Worm (Caenorhabditis elegans): ENCODE data around the gene C47E12.9.

Gene C47E12.9

ce11 chrIV:9974392-9974791 lies at the start of gene C47E12.9:
Gene C47E12.9 (plus strand): TSS chrIV:9974692.
- no peak for TF ChIP-seq hnd-1 (tag; optimal IDR thresholded peaks at IDR 0.05)
- TF ChIP-seq F13C5.2 (tag; optimal IDR thresholded peaks at IDR 0.05), result no peak
- TF ChIP-seq flt-1 (GFP tag; IDR thresholded peaks at IDR 0.05), result no peak
- TF ChIP-seq hmg-4 (GFP tag; optimal IDR thresholded peaks at IDR 0.05), result no peak
- no peak for TF ChIP-seq tbx-37 (GFP tag; conservative IDR thresholded peaks at IDR 0.05)
- TF ChIP-seq ceh-36 (tag; optimal IDR thresholded peaks at IDR 0.05), result no peak
- no peak for TF ChIP-seq scrt-1 (GFP tag; IDR thresholded peaks at IDR 0.05)
- TF ChIP-seq ets-7 (tag; optimal IDR thresholded peaks at IDR 0.05), result no peak
- TF ChIP-seq B0310.2 (tag; optimal IDR thresholded peaks at IDR 0.05), result no peak
- TF ChIP-seq ama-1 (optimal IDR thresholded peaks at IDR 0.05), result no peak
- TF ChIP-seq tbx-11 (GFP tag; IDR thresholded peaks at IDR 0.05), result no peak
- no peak for TF ChIP-seq pes-1 (GFP tag; IDR thresholded peaks at IDR 0.05)
- no peak for TF ChIP-seq sea-1 (GFP tag; conservative IDR thresholded peaks at IDR 0.05)

DNA sequence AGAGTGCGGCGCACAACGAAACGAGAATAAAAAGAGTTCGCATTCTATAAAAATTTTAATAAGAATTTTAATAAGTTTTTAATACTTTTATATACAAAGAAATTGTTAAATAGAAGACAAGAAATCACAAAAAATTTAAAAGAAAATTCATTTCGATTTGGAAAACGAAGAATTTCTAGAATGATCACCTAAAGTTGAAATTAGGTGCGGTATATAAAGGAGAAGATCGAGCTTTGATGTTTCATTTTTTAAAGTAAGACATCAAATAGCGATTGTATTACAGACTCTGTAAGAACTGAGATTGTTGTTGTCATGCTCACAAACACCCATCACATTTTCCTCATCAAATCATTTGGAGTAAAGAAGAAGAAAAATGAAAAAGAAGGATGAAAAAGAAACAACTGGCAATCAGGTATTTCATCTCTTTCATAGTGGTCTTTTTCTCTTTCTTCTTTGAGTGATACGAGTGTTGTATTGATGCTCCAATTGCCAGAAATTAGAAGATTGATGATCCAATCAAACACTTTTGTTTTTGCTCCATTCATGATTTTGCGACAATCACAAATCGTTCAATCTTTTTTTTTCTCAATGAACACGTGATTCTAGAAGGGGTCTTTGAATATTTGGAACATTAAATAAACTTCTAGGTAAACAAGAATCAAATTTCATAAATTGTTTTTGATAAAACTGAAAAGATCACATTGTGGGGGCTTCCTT lies 46.2 kb upstream of the C47E12.9 start, which contains the start of gene dur-1:
Gene dur-1, minus strand, starts transcription at position 51 of the 717 bp plus-strand sequence.
- TF ChIP-seq ceh-36 (tag; optimal IDR thresholded peaks at IDR 0.05) (no peak), F13C5.2 (tag; optimal IDR thresholded peaks at IDR 0.05) (no peak), tbx-11 (GFP tag; IDR thresholded peaks at IDR 0.05) (no peak), hnd-1 (tag; optimal IDR thresholded peaks at IDR 0.05) (no peak), tra-4 (tag; optimal IDR thresholded peaks at IDR 0.05) (no peak), pes-1 (GFP tag; IDR thresholded peaks at IDR 0.05) (no peak), scrt-1 (GFP tag; IDR thresholded peaks at IDR 0.05) (no peak), flt-1 (GFP tag; IDR thresholded peaks at IDR 0.05) (no peak), ets-7 (tag; optimal IDR thresholded peaks at IDR 0.05) (no peak), hmbx-1 (tag; optimal IDR thresholded peaks at IDR 0.05) (no peak), ceh-13 (GFP tag; optimal IDR thresholded peaks at IDR 0.05) (no peak), hmg-4 (GFP tag; optimal IDR thresholded peaks at IDR 0.05) (no peak)

ce11 chrIV:9932055-9932454 lies 42.4 kb upstream of the C47E12.9 start, which contains the start of the genes trmt-10A and F25H8.2:
Gene trmt-10A (minus strand): TSS chrIV:9932213.
Gene F25H8.2 (plus strand): TSS chrIV:9932235.
- TF ChIP-seq tbx-37 (GFP tag; conservative IDR thresholded peaks at IDR 0.05), result no peak
- TF ChIP-seq aly-1 (tag; optimal IDR thresholded peaks at IDR 0.05), result no peak
- TF ChIP-seq ceh-36 (tag; optimal IDR thresholded peaks at IDR 0.05), result no peak
- TF ChIP-seq flt-1 (GFP tag; IDR thresholded peaks at IDR 0.05), result no peak

ce11 chrIV:9933580-9933979 lies 40.9 kb upstream of the C47E12.9 start, which contains the start of gene spe-29:
Gene spe-29 (plus strand): TSS chrIV:9933880.
- TF ChIP-seq flt-1 (GFP tag; IDR thresholded peaks at IDR 0.05) (no peak), aly-1 (tag; optimal IDR thresholded peaks at IDR 0.05) (no peak), sea-1 (GFP tag; conservative IDR thresholded peaks at IDR 0.05) (no peak), hnd-1 (tag; optimal IDR thresholded peaks at IDR 0.05) (no peak), scrt-1 (GFP tag; IDR thresholded peaks at IDR 0.05) (no peak), tbx-37 (GFP tag; conservative IDR thresholded peaks at IDR 0.05) (no peak), hmbx-1 (tag; optimal IDR thresholded peaks at IDR 0.05) (no peak), ceh-36 (tag; optimal IDR thresholded peaks at IDR 0.05) (no peak), hmg-4 (GFP tag; optimal IDR thresholded peaks at IDR 0.05) (no peak), pes-1 (GFP tag; IDR thresholded peaks at IDR 0.05) (no peak), B0310.2 (tag; optimal IDR thresholded peaks at IDR 0.05) (no peak), F13C5.2 (tag; optimal IDR thresholded peaks at IDR 0.05) (no peak), ets-7 (tag; optimal IDR thresholded peaks at IDR 0.05) (no peak), ama-1 (optimal IDR thresholded peaks at IDR 0.05) (no peak), tra-4 (tag; optimal IDR thresholded peaks at IDR 0.05) (no peak), ceh-13 (GFP tag; optimal IDR thresholded peaks at IDR 0.05) (no peak), tbx-11 (GFP tag; IDR thresholded peaks at IDR 0.05) (no peak)

- TF ChIP-seq pes-1 (GFP tag; IDR thresholded peaks at IDR 0.05) (no peak), ceh-13 (GFP tag; optimal IDR thresholded peaks at IDR 0.05) (no peak), flt-1 (GFP tag; IDR thresholded peaks at IDR 0.05) (no peak), hmbx-1 (tag; optimal IDR thresholded peaks at IDR 0.05) (no peak), tbx-37 (GFP tag; conservative IDR thresholded peaks at IDR 0.05) (no peak), B0310.2 (tag; optimal IDR thresholded peaks at IDR 0.05) (no peak), scrt-1 (GFP tag; IDR thresholded peaks at IDR 0.05) (no peak), ama-1 (optimal IDR thresholded peaks at IDR 0.05) (no peak), tbx-11 (GFP tag; IDR thresholded peaks at IDR 0.05) (no peak), F13C5.2 (tag; optimal IDR thresholded peaks at IDR 0.05) (no peak), hmg-4 (GFP tag; optimal IDR thresholded peaks at IDR 0.05) (no peak)
Observed at ce11 chrIV:9943214-9943613, 31.3 kb upstream of the C47E12.9 start.

DNA sequence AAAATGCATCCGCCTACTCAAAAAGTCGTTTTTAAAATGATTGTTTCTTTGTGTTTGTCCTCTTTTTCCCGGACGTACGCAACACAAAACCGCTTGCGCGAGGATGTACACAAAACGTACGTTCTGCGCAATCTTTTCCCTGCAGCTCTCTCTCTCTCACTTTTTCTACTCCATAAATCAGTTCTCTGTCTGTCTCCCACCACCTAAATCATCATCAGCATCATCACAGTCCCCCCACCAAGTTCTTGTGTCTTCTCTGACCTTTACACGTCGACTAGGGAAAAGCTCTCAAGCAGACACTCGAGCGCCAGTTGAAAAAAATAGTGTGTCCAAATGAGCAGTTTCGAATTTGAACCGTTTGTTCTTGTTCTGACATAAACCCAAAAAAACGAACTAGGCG lies 30.2 kb upstream of the C47E12.9 start:
- no peak for TF ChIP-seq tbx-37 (GFP tag; conservative IDR thresholded peaks at IDR 0.05)
- no peak for TF ChIP-seq scrt-1 (GFP tag; IDR thresholded peaks at IDR 0.05)
- no peak for TF ChIP-seq F13C5.2 (tag; optimal IDR thresholded peaks at IDR 0.05)
- TF ChIP-seq tra-4 (tag; optimal IDR thresholded peaks at IDR 0.05), result no peak
- no peak for TF ChIP-seq sea-1 (GFP tag; conservative IDR thresholded peaks at IDR 0.05)
- no peak for TF ChIP-seq hmg-4 (GFP tag; optimal IDR thresholded peaks at IDR 0.05)
- no peak for TF ChIP-seq aly-1 (tag; optimal IDR thresholded peaks at IDR 0.05)
- no peak for TF ChIP-seq ets-7 (tag; optimal IDR thresholded peaks at IDR 0.05)
- TF ChIP-seq tbx-11 (GFP tag; IDR thresholded peaks at IDR 0.05), result no peak
- no peak for TF ChIP-seq pes-1 (GFP tag; IDR thresholded peaks at IDR 0.05)
- no peak for TF ChIP-seq ceh-13 (GFP tag; optimal IDR thresholded peaks at IDR 0.05)

- TF ChIP-seq B0310.2 (tag; optimal IDR thresholded peaks at IDR 0.05) (no peak), pes-1 (GFP tag; IDR thresholded peaks at IDR 0.05) (no peak), aly-1 (tag; optimal IDR thresholded peaks at IDR 0.05) (no peak), ama-1 (optimal IDR thresholded peaks at IDR 0.05) (no peak), ceh-36 (tag; optimal IDR thresholded peaks at IDR 0.05) (no peak), F13C5.2 (tag; optimal IDR thresholded peaks at IDR 0.05) (no peak), ceh-13 (GFP tag; optimal IDR thresholded peaks at IDR 0.05) (no peak), hmbx-1 (tag; optimal IDR thresholded peaks at IDR 0.05) (no peak), flt-1 (GFP tag; IDR thresholded peaks at IDR 0.05) (no peak), scrt-1 (GFP tag; IDR thresholded peaks at IDR 0.05) (no peak), tbx-37 (GFP tag; conservative IDR thresholded peaks at IDR 0.05) (no peak), hnd-1 (tag; optimal IDR thresholded peaks at IDR 0.05) (no peak), hmg-4 (GFP tag; optimal IDR thresholded peaks at IDR 0.05) (no peak), sea-1 (GFP tag; conservative IDR thresholded peaks at IDR 0.05) (no peak), tra-4 (tag; optimal IDR thresholded peaks at IDR 0.05) (no peak), tbx-11 (GFP tag; IDR thresholded peaks at IDR 0.05) (no peak), ets-7 (tag; optimal IDR thresholded peaks at IDR 0.05) (no peak)
Observed at ce11 chrIV:9948035-9948434, 26.5 kb upstream of the C47E12.9 start.
